ENCODE assay signal across 5 worm cellular contexts in genomic region chrIII:9467095-9467494, ce11.
TF ChIP-seq lines count a peak whose summit lies in the region.

TSS of gene baf-1 (plus strand) at chrIII:9467464.

TF ChIP-seq in whole organism, L1 larva, 84 proteins besides CTCF, POLR2A, EP300 and RAD21 (continues in another document):
- TF ChIP-seq sox-4 (tag; optimal IDR thresholded peaks at IDR 0.05; lab: Kevin White, UChicago) (peak; percentile 26), nhr-90 (tag; optimal IDR thresholded peaks at IDR 0.05; lab: Kevin White, UChicago; ENCODE audit: poor library complexity) (peak; percentile 77), ceh-82 (tag; optimal IDR thresholded peaks at IDR 0.05; lab: Kevin White, UChicago) (peak; percentile 18 to 55 (median 29)), nhr-85 (tag; lab: Kevin White, UChicago) (peak; percentile 77), skn-1 (tag; optimal IDR thresholded peaks at IDR 0.05; lab: Kevin White, UChicago) (peak; percentile 81), nhr-76 (tag; optimal IDR thresholded peaks at IDR 0.05; lab: Kevin White, UChicago) (no peak), hpl-2 (GFP tag; optimal IDR thresholded peaks at IDR 0.05; lab: Kevin White, UChicago) (peak; percentile 22), egl-13 (tag; optimal IDR thresholded peaks at IDR 0.05; lab: Kevin White, UChicago) (no peak), hlh-4 (tag; optimal IDR thresholded peaks at IDR 0.05; lab: Kevin White, UChicago) (no peak), nhr-77 (tag; optimal IDR thresholded peaks at IDR 0.05; lab: Kevin White, UChicago) (peak; percentile 39), zag-1 (tag; optimal IDR thresholded peaks at IDR 0.05; lab: Kevin White, UChicago) (no peak), snu-23 (GFP tag; optimal IDR thresholded peaks at IDR 0.05; lab: Kevin White, UChicago) (peak; percentile 60), sup-37 (GFP tag; optimal IDR thresholded peaks at IDR 0.05; lab: Kevin White, UChicago) (no peak), irx-1 (tag; optimal IDR thresholded peaks at IDR 0.05; lab: Kevin White, UChicago) (no peak), nhr-20 (tag; optimal IDR thresholded peaks at IDR 0.05; lab: Kevin White, UChicago) (peak; percentile 66), lin-13 (GFP tag; optimal IDR thresholded peaks at IDR 0.05; lab: Kevin White, UChicago) (peak; percentile 58), fkh-4 (tag; optimal IDR thresholded peaks at IDR 0.05; lab: Kevin White, UChicago; ENCODE audit: borderline replicate concordance) (no peak), nhr-12 (tag; optimal IDR thresholded peaks at IDR 0.05; lab: Kevin White, UChicago) (no peak)

TF ChIP-seq in whole organism, L3 larva, 47 proteins besides CTCF, POLR2A, EP300 and RAD21 (continues in another document):
- TF ChIP-seq nfya-1 (tag; optimal IDR thresholded peaks at IDR 0.05; lab: Kevin White, UChicago; ENCODE audit: insufficient read depth) (peak; percentile 70), elt-2 (tag; optimal IDR thresholded peaks at IDR 0.05; lab: Kevin White, UChicago) (peak; percentile 50), snpc-4 (tag; optimal IDR thresholded peaks at IDR 0.05; lab: Kevin White, UChicago) (peak; percentile 51), jun-1 (tag; optimal IDR thresholded peaks at IDR 0.05; lab: Kevin White, UChicago) (peak; percentile 27), unc-62 (GFP tag; optimal IDR thresholded peaks at IDR 0.05; lab: Kevin White, UChicago) (no peak), nhr-23 (tag; optimal IDR thresholded peaks at IDR 0.05; lab: Kevin White, UChicago) (peak; percentile 68), lin-39 (tag; optimal IDR thresholded peaks at IDR 0.05; lab: Kevin White, UChicago) (peak; percentile 13), ama-1 (optimal IDR thresholded peaks at IDR 0.05; lab: Kevin White, UChicago) (peak; percentile 12), hmg-11 (tag; optimal IDR thresholded peaks at IDR 0.05; lab: Kevin White, UChicago) (peak; percentile 27), pqm-1 (tag; optimal IDR thresholded peaks at IDR 0.05; lab: Kevin White, UChicago) (peak; percentile 16), ceh-28 (tag; optimal IDR thresholded peaks at IDR 0.05; lab: Kevin White, UChicago) (peak; percentile 51), skn-1 (tag; optimal IDR thresholded peaks at IDR 0.05; lab: Kevin White, UChicago) (peak; percentile 30), daf-12 (tag; optimal IDR thresholded peaks at IDR 0.05; lab: Kevin White, UChicago) (no peak), R02D3.7 (tag; optimal IDR thresholded peaks at IDR 0.05; lab: Kevin White, UChicago) (peak; percentile 23), aly-2 (tag; optimal IDR thresholded peaks at IDR 0.05; lab: Kevin White, UChicago) (no peak), pha-4 (tag; optimal IDR thresholded peaks at IDR 0.05; lab: Kevin White, UChicago) (peak; percentile 84), nhr-43 (tag; optimal IDR thresholded peaks at IDR 0.05; lab: Kevin White, UChicago; ENCODE audit: poor library complexity, severe bottlenecking) (peak; percentile 49), nhr-25 (tag; optimal IDR thresholded peaks at IDR 0.05; lab: Kevin White, UChicago) (peak; percentile 74), ceh-16 (tag; optimal IDR thresholded peaks at IDR 0.05; lab: Kevin White, UChicago) (no peak)

TF ChIP-seq in whole organism, early embryonic, 17 proteins besides CTCF, POLR2A, EP300 and RAD21:
- TF ChIP-seq ceh-36 (tag; optimal IDR thresholded peaks at IDR 0.05; lab: Kevin White, UChicago) (no peak), sea-1 (GFP tag; conservative IDR thresholded peaks at IDR 0.05; lab: Robert Waterston, UW) (no peak), ceh-13 (GFP tag; optimal IDR thresholded peaks at IDR 0.05; lab: Kevin White, UChicago) (no peak), hmg-4 (GFP tag; optimal IDR thresholded peaks at IDR 0.05; lab: Kevin White, UChicago) (peak; percentile 18)
TF ChIP-seq in whole organism, early embryonic: peak in this region for 1.

TF ChIP-seq in whole organism, midembryonic, 9 proteins besides CTCF, POLR2A, EP300 and RAD21:
- TF ChIP-seq ztf-23 (GFP tag; IDR thresholded peaks at IDR 0.05; lab: Robert Waterston, UW) (no peak), T22C8.4 (GFP tag; IDR thresholded peaks at IDR 0.05; lab: Robert Waterston, UW) (peak; percentile 34; the same call in 1 of the 2 replicates), cog-1 (tag; optimal IDR thresholded peaks at IDR 0.05; lab: Kevin White, UChicago) (no peak)
TF ChIP-seq in whole organism, midembryonic: peak in this region for 1.

TF ChIP-seq in whole organism, young adult, 124 proteins besides CTCF, POLR2A, EP300 and RAD21:
- no peak for TF ChIP-seq repo-1 (tag; optimal IDR thresholded peaks at IDR 0.05; lab: Kevin White, UChicago)
- peak; percentile 27; the same call in 1 of the 2 replicates for TF ChIP-seq D2030.7 (GFP tag; IDR thresholded peaks at IDR 0.05; lab: Robert Waterston, UW)
- TF ChIP-seq madf-8 (GFP tag; conservative IDR thresholded peaks at IDR 0.05; lab: Robert Waterston, UW) = 0 out of 2 replicates have a peak, but pooled peaks have one; percentile 15
- TF ChIP-seq attf-3 (GFP tag; conservative IDR thresholded peaks at IDR 0.05; lab: Robert Waterston, UW) = 0 out of 2 replicates have a peak, but pooled peaks have one; percentile 28
- peak; percentile 25 for TF ChIP-seq unc-130 (GFP tag; optimal IDR thresholded peaks at IDR 0.05; lab: Kevin White, UChicago)
- TF ChIP-seq snpc-3.4 (tag; optimal IDR thresholded peaks at IDR 0.05; lab: Kevin White, UChicago) = peak; percentile 11
- TF ChIP-seq ztf-18 (tag; optimal IDR thresholded peaks at IDR 0.05; lab: Kevin White, UChicago) = peak; percentile 33
- peak; percentile 21; the same call in 1 of the 2 replicates for TF ChIP-seq cebp-1 (GFP tag; IDR thresholded peaks at IDR 0.05; lab: Robert Waterston, UW)
- peak; percentile 92 for TF ChIP-seq cebp-1 (tag; optimal IDR thresholded peaks at IDR 0.05; lab: Kevin White, UChicago)
- peak; percentile 44 for TF ChIP-seq lsl-1 (GFP tag; optimal IDR thresholded peaks at IDR 0.05; lab: Kevin White, UChicago)
- peak; percentile 20 for TF ChIP-seq efl-1 (GFP tag; optimal IDR thresholded peaks at IDR 0.05; lab: Kevin White, UChicago)
- peak; percentile 60; the same call in 1 of the 2 replicates for TF ChIP-seq K11D2.4 (GFP tag; IDR thresholded peaks at IDR 0.05; lab: Robert Waterston, UW)
- TF ChIP-seq F22D6.2 (tag; optimal IDR thresholded peaks at IDR 0.05; lab: Kevin White, UChicago) = no peak
- peak; percentile 43; the same call in 1 of the 2 replicates for TF ChIP-seq ceh-91 (GFP tag; IDR thresholded peaks at IDR 0.05; lab: Robert Waterston, UW)
- TF ChIP-seq tlf-1 (GFP tag; optimal IDR thresholded peaks at IDR 0.05; lab: Kevin White, UChicago) = peak; percentile 7
- TF ChIP-seq let-526 (GFP tag; IDR thresholded peaks at IDR 0.05; lab: Robert Waterston, UW) = no peak
- TF ChIP-seq fkh-3 (tag; optimal IDR thresholded peaks at IDR 0.05; lab: Kevin White, UChicago) = peak; percentile 37
- no peak for TF ChIP-seq nhr-179 (tag; optimal IDR thresholded peaks at IDR 0.05; lab: Kevin White, UChicago)
- peak; percentile 97 for TF ChIP-seq hmg-1.2 (GFP tag; IDR thresholded peaks at IDR 0.05; lab: Robert Waterston, UW)
- no peak for TF ChIP-seq ztf-22 (GFP tag; optimal IDR thresholded peaks at IDR 0.05; lab: Kevin White, UChicago)
- TF ChIP-seq lin-40 (tag; optimal IDR thresholded peaks at IDR 0.05; lab: Kevin White, UChicago) = peak; percentile 50
- peak; percentile 41; the same call in 1 of the 2 replicates for TF ChIP-seq hsf-1 (GFP tag; IDR thresholded peaks at IDR 0.05; lab: Robert Waterston, UW)
- no peak for TF ChIP-seq ztf-3 (GFP tag; optimal IDR thresholded peaks at IDR 0.05; lab: Kevin White, UChicago)
- TF ChIP-seq atf-7 (tag; optimal IDR thresholded peaks at IDR 0.05; lab: Kevin White, UChicago) = peak; percentile 10
- TF ChIP-seq tbp1 (GFP tag; optimal IDR thresholded peaks at IDR 0.05; lab: Kevin White, UChicago) = peak; percentile 50
- no peak for TF ChIP-seq ekl-4 (GFP tag; IDR thresholded peaks at IDR 0.05; lab: Robert Waterston, UW)
- no peak for TF ChIP-seq dpl-1 (GFP tag; optimal IDR thresholded peaks at IDR 0.05; lab: Kevin White, UChicago)
- peak; percentile 20 for TF ChIP-seq F49E8.2 (tag; optimal IDR thresholded peaks at IDR 0.05; lab: Kevin White, UChicago; ENCODE audit: insufficient read depth)
- TF ChIP-seq attf-5 (GFP tag; optimal IDR thresholded peaks at IDR 0.05; lab: Kevin White, UChicago) = peak; percentile 81
- TF ChIP-seq nhr-120 (GFP tag; IDR thresholded peaks at IDR 0.05; lab: Robert Waterston, UW) = no peak
- no peak for TF ChIP-seq tbx-9 (tag; optimal IDR thresholded peaks at IDR 0.05; lab: Kevin White, UChicago; ENCODE audit: borderline replicate concordance)
- no peak for TF ChIP-seq mel-28 (tag; optimal IDR thresholded peaks at IDR 0.05; lab: Kevin White, UChicago; ENCODE audit: borderline replicate concordance)
- TF ChIP-seq mcd-1 (GFP tag; IDR thresholded peaks at IDR 0.05; lab: Robert Waterston, UW) = peak; percentile 97
- TF ChIP-seq snpc-1.3 (tag; optimal IDR thresholded peaks at IDR 0.05; lab: Kevin White, UChicago; ENCODE audit: insufficient read depth) = peak; percentile 15
- TF ChIP-seq lin-54 (GFP tag; optimal IDR thresholded peaks at IDR 0.05; lab: Kevin White, UChicago) = peak; percentile 65
- TF ChIP-seq B0336.3 (GFP tag; IDR thresholded peaks at IDR 0.05; lab: Robert Waterston, UW) = 0 out of 2 replicates have a peak, but pooled peaks have one; percentile 37
- peak in 1 of 3 experiments; percentile 51 for TF ChIP-seq lin-35 (GFP tag; optimal IDR thresholded peaks at IDR 0.05; lab: Kevin White, UChicago)
- no peak for TF ChIP-seq hmg-20 (GFP tag; IDR thresholded peaks at IDR 0.05; lab: Robert Waterston, UW)
- TF ChIP-seq B0035.1 (tag; optimal IDR thresholded peaks at IDR 0.05; lab: Kevin White, UChicago) = no peak
- no peak for TF ChIP-seq T26A5.8 (tag; optimal IDR thresholded peaks at IDR 0.05; lab: Kevin White, UChicago)
- peak; percentile 65 for TF ChIP-seq madf-6 (GFP tag; IDR thresholded peaks at IDR 0.05; lab: Robert Waterston, UW)
- TF ChIP-seq nhr-80 (tag; optimal IDR thresholded peaks at IDR 0.05; lab: Kevin White, UChicago) = peak; percentile 40
- TF ChIP-seq dox-1 (GFP tag; IDR thresholded peaks at IDR 0.05; lab: Robert Waterston, UW) = peak; percentile 76
- no peak for TF ChIP-seq snpc-4 (GFP tag; optimal IDR thresholded peaks at IDR 0.05; lab: Kevin White, UChicago)
- peak in 2 of 4 experiments; percentile 38 to 41 for TF ChIP-seq snpc-4 (tag; optimal IDR thresholded peaks at IDR 0.05; lab: Kevin White, UChicago)
- 0 out of 2 replicates have a peak, but pooled peaks have one; percentile 16 for TF ChIP-seq pbrm-1 (GFP tag; IDR thresholded peaks at IDR 0.05; lab: Robert Waterston, UW)
- no peak for TF ChIP-seq F55B11.4 (tag; optimal IDR thresholded peaks at IDR 0.05; lab: Kevin White, UChicago; ENCODE audit: borderline replicate concordance, insufficient read depth)
- no peak for TF ChIP-seq F57C9.4 (tag; optimal IDR thresholded peaks at IDR 0.05; lab: Kevin White, UChicago)

Comparison
In these comparisons a context has a peak if more than half of its experiments do, and no peak if none do; other contexts are left out.
1. Of the 8 proteins assayed by ChIP-seq in both whole organism, young adult and whole organism, L1 larva: peak only in whole organism, young adult: none; only in whole organism, L1 larva: dpl-1 and nhr-90; in both: efl-1 and unc-130; in neither: 2; mixed calls (peak in some experiments, not most) for 2.